Worm (Caenorhabditis elegans) whole organism, L3 larva: ENCODE data around the gene E02A10.4.

ENCODE experiments used
- mdl-1 ChIP-seq: fragments of 150-350 bp; optimal IDR thresholded peaks from 2 replicates; lab custom pipeline; 2014; ENCODE audit warnings: missing biosample characterization, missing genetic modification characterization
- mml-1 ChIP-seq: fragments of 150-350 bp; sonication (generic microtip); optimal IDR thresholded peaks from 3 replicates; lab custom pipeline; 2014; ENCODE audit warnings: missing biosample characterization, missing genetic modification characterization
- nhr-43 ChIP-seq: sonication (generic microtip); optimal IDR thresholded peaks from 2 replicates; lab custom pipeline; 2016; ENCODE audit warnings: mild to moderate bottlenecking, missing genetic modification characterization, missing compliant biosample characterization; ENCODE audit not compliant: poor library complexity, severe bottlenecking
- zag-1 ChIP-seq: fragments of 150-350 bp; optimal IDR thresholded peaks from 2 replicates; lab custom pipeline; 2014; ENCODE audit warnings: missing biosample characterization, missing genetic modification characterization
- ztf-11 ChIP-seq: fragments of 150-350 bp; optimal IDR thresholded peaks from 2 replicates; lab custom pipeline; 2014; ENCODE audit warnings: missing biosample characterization, missing genetic modification characterization
- ztf-4 ChIP-seq: fragments of 150-350 bp; optimal IDR thresholded peaks from 2 replicates; lab custom pipeline; 2014; ENCODE audit warnings: missing biosample characterization, missing genetic modification characterization

DNA sequence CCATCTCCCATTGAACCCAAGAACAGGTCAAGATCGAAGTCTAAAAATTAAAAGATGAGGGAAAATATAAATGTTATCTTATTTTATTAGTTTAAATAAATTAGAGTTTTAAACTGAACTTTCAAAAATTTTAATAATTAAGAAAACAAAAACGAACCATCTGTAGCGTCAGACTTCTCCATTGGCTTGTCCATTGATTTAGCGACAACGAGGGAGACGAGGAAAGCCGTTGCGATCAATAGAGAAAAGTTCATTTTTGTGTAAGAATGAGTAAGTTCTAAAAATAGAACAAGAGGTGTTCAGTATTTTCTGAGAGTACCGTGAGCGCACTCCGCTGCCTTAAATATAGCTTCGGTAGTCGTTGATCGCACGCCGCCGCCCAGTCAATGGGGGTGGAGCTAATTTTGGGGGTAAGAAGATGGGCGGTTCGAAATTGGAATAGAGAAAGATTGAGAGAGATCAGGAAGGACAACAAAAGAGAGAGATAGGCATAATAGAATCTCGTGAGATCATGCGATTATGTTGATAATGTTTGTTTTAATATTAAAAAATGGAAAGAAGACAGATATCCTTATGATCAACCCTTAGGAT lies 17.6 kb downstream of the E02A10.4 start, which contains the start of gene F45D3.3:
- TF ChIP-seq zag-1, result no peak
- TF ChIP-seq mdl-1 (tag; lab: Kevin White, UChicago), result no peak
- no peak for TF ChIP-seq mml-1 (tag; lab: Kevin White, UChicago)
- no peak for TF ChIP-seq ztf-4 (tag; lab: Kevin White, UChicago)
- TF ChIP-seq nhr-43 (tag; lab: Kevin White, UChicago), result peak; percentile 55
- no peak for TF ChIP-seq ztf-11 (tag; lab: Kevin White, UChicago)
